Fruit fly (Drosophila melanogaster): ENCODE measurements around the gene CG10154.

Gene CG10154

DNA sequence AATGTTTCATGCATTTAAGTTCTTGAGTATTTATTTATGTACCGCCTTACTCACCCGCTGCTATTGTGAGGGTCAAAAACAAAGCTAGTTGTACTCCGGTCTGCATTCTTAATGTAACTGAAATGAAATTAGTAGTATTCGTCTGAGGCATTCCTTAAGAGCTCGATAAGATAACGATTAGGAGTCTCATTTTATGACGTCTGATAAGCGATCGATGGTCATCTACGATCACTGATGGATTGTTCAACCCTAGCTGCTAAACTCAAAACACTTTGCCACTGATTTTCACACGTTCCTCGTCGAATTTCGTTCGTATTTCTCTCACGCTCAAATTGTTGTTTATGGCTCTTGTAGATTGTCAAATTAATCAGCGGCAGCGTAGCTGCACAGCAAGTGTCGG is 20.2 kb upstream of the CG10154 start, which contains the start of gene CG10116:
Gene CG10116 (minus strand): TSS at position 106 of the 400 bp plus-strand sequence.
- TF ChIP-seq D1 (tag; optimal IDR thresholded peaks at IDR 0.05) (no peak), CG12605 (GFP tag; IDR thresholded peaks at IDR 0.05) (no peak), CG34367 (tag; optimal IDR thresholded peaks at IDR 0.05) (no peak), rn (GFP tag; IDR thresholded peaks at IDR 0.05) (no peak), CG8159 (tag; optimal IDR thresholded peaks at IDR 0.05) (no peak), CG10348 (GFP tag; IDR thresholded peaks at IDR 0.05) (no peak), CG8301 (tag; optimal IDR thresholded peaks at IDR 0.05) (no peak), Pif1B (GFP tag; optimal IDR thresholded peaks at IDR 0.05) (no peak)

DNA sequence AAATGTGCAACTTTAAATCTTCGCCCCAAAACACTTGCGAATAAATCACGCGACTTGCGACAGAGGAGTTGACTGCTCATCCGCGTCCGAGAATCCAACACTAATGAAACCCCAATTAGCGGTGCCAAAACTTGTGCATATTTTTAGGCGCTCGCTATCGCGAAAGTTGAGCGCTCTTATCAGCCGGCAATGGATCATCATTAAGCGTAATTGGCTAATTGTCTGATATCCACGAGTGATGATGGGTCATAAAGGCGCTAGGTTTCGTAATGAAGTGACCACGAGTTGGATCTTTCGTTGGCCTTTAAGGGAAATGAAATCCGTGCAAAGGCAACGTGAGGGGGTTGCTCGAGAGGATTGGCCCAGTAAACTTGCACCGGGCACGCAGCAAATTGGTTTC is 17.8 kb upstream of the CG10154 start:
- no peak for TF ChIP-seq CG32121 (GFP tag; IDR thresholded peaks at IDR 0.05)
- TF ChIP-seq Pif1B (GFP tag; optimal IDR thresholded peaks at IDR 0.05): no peak
- no peak for TF ChIP-seq fd96Ca (GFP tag; IDR thresholded peaks at IDR 0.05)
- TF ChIP-seq Ets98B (GFP tag; IDR thresholded peaks at IDR 0.05): no peak
- no peak for TF ChIP-seq CG9948 (tag; optimal IDR thresholded peaks at IDR 0.05)
- no peak for TF ChIP-seq gl (tag; optimal IDR thresholded peaks at IDR 0.05)
- no peak for TF ChIP-seq CG34367 (tag; optimal IDR thresholded peaks at IDR 0.05)

DNA sequence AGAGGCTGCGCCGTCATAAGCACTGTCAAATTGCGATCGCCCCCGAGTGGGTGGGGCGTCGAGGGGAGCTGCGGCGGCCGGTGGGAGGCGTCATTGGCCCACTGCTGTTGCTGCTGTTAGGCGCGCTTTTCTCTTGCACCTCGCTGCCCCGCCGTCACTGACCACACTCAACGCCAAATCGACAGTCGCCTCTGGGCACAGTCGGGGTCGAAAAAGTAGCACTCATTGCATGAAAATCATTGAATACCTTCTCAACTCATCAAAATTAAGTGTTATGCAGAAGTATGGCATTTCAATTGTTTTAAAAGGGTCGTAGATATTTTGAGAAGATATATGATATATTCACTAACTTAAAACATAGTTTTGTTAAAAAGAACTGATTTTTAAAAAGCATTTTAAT is 15.3 kb upstream of the CG10154 start:
- TF ChIP-seq gl (tag; optimal IDR thresholded peaks at IDR 0.05): no peak
- peak; percentile 14 for TF ChIP-seq CG14655 (GFP tag; optimal IDR thresholded peaks at IDR 0.05)
- TF ChIP-seq CG9948 (tag; optimal IDR thresholded peaks at IDR 0.05): no peak
- TF ChIP-seq CG32121 (GFP tag; IDR thresholded peaks at IDR 0.05): peak; percentile 74
- no peak for TF ChIP-seq CG8159 (tag; optimal IDR thresholded peaks at IDR 0.05)
- no peak for TF ChIP-seq CG15710 (tag; optimal IDR thresholded peaks at IDR 0.05)
- no peak for TF ChIP-seq CG8301 (tag; optimal IDR thresholded peaks at IDR 0.05)
- no peak for TF ChIP-seq EcR (GFP tag; optimal IDR thresholded peaks at IDR 0.05)
- TF ChIP-seq D1 (tag; optimal IDR thresholded peaks at IDR 0.05): no peak
- no peak for TF ChIP-seq CG12605 (GFP tag; IDR thresholded peaks at IDR 0.05)
- TF ChIP-seq Snoo (tag; optimal IDR thresholded peaks at IDR 0.05): no peak
- 0 out of 3 replicates have a peak, but pooled peaks have one; percentile 44 for TF ChIP-seq CG4496 (GFP tag; IDR thresholded peaks at IDR 0.05)
- TF ChIP-seq fd96Ca (GFP tag; IDR thresholded peaks at IDR 0.05): peak; percentile 64; the same call in 2 of the 3 replicates
- TF ChIP-seq CG17806 (tag; optimal IDR thresholded peaks at IDR 0.05): no peak
- no peak for TF ChIP-seq CG34367 (tag; optimal IDR thresholded peaks at IDR 0.05)
- TF ChIP-seq CG13204 (GFP tag; optimal IDR thresholded peaks at IDR 0.05): no peak
- TF ChIP-seq Pif1A (GFP tag; optimal IDR thresholded peaks at IDR 0.05): no peak
- TF ChIP-seq Pif1B (GFP tag; optimal IDR thresholded peaks at IDR 0.05): no peak
- TF ChIP-seq CG10348 (GFP tag; IDR thresholded peaks at IDR 0.05): no peak
- peak; percentile 33; the same call in 1 of the 2 replicates for TF ChIP-seq Ets98B (GFP tag; IDR thresholded peaks at IDR 0.05)
- TF ChIP-seq rn (GFP tag; IDR thresholded peaks at IDR 0.05): 0 out of 2 replicates have a peak, but pooled peaks have one; percentile 13

DNA sequence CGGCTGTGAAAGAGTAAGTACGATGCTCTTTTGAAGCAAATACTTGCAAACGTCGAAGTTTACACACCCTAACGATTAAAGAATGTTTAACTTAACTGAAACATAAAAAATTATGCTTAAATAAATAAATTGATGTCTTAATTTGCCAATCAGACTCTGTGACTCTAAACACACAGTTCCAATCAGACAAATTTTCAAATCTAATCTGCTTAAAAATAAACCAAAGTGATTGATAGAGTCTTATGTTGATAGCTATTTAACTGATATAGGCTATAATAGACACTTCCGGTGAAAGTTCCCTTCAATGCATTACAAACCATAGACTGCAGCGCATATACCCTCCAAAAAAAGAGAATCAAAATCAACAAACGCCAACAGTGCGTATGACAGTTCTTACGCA is 14.6 kb upstream of the CG10154 start:
- TF ChIP-seq EcR (GFP tag; optimal IDR thresholded peaks at IDR 0.05) (no peak), CG14655 (GFP tag; optimal IDR thresholded peaks at IDR 0.05) (peak; percentile 31), CG34367 (tag; optimal IDR thresholded peaks at IDR 0.05) (no peak), CG8301 (tag; optimal IDR thresholded peaks at IDR 0.05) (peak; percentile 44), rn (GFP tag; IDR thresholded peaks at IDR 0.05) (no peak), CG8159 (tag; optimal IDR thresholded peaks at IDR 0.05) (peak; percentile 9), Snoo (tag; optimal IDR thresholded peaks at IDR 0.05) (peak; percentile 13), CG32121 (GFP tag; IDR thresholded peaks at IDR 0.05) (peak; percentile 66), CG12605 (GFP tag; IDR thresholded peaks at IDR 0.05) (no peak), Ets98B (GFP tag; IDR thresholded peaks at IDR 0.05) (no peak), CG9948 (tag; optimal IDR thresholded peaks at IDR 0.05) (no peak), gl (tag; optimal IDR thresholded peaks at IDR 0.05) (no peak), D1 (tag; optimal IDR thresholded peaks at IDR 0.05) (no peak), Pif1B (GFP tag; optimal IDR thresholded peaks at IDR 0.05) (no peak), CG10348 (GFP tag; IDR thresholded peaks at IDR 0.05) (no peak), CG17806 (tag; optimal IDR thresholded peaks at IDR 0.05) (no peak), fd96Ca (GFP tag; IDR thresholded peaks at IDR 0.05) (no peak), CG15710 (tag; optimal IDR thresholded peaks at IDR 0.05) (no peak), CG4496 (GFP tag; IDR thresholded peaks at IDR 0.05) (no peak), CG13204 (GFP tag; optimal IDR thresholded peaks at IDR 0.05) (no peak), Pif1A (GFP tag; optimal IDR thresholded peaks at IDR 0.05) (no peak)

DNA sequence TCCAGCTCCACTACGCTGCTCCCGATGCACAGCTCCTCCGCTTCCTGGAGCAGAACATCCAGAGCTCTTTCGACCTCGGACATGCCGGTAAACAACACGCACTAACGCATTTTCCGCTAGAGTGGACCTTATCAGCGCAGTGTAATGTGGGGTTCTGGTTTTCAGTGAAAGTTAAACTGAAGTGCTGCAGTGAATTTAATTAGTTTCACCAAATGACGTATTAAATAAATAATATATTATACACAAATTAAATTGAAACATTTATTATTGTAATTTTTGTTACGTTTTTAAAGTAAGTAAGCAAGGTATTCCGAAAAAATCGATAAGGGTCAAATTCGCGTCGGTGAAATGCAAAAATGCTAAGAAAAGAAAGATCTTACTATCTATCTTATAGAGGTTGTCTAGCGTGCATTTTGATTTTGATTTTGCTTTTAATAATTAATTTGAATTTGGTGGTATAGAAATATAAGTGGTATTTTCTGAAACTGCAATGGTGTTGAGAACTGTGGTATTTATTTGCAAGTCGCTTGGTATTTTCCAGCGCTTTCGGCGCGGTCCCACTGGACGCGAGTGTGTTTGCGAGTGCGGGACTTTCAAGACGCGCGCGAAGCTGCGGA is 13.3 kb upstream of the CG10154 start, which contains the start of the genes JMJD7 and CG10738:
Gene JMJD7 (minus strand): TSS at position 107 of the 617 bp plus-strand sequence.
Gene CG10738 (plus strand): TSS at position 594 of the 617 bp plus-strand sequence.
- TF ChIP-seq CG15710 (tag; optimal IDR thresholded peaks at IDR 0.05): peak; percentile 18
- peak; percentile 80 for TF ChIP-seq Pif1A (GFP tag; optimal IDR thresholded peaks at IDR 0.05)
- peak; percentile 5 for TF ChIP-seq CG9948 (tag; optimal IDR thresholded peaks at IDR 0.05)
- no peak for TF ChIP-seq CG10348 (GFP tag; IDR thresholded peaks at IDR 0.05)
- TF ChIP-seq Snoo (tag; optimal IDR thresholded peaks at IDR 0.05): peak; percentile 1
- peak; percentile 57 for TF ChIP-seq CG8301 (tag; optimal IDR thresholded peaks at IDR 0.05)
- TF ChIP-seq gl (tag; optimal IDR thresholded peaks at IDR 0.05): no peak
- TF ChIP-seq CG8159 (tag; optimal IDR thresholded peaks at IDR 0.05): peak; percentile 99
- TF ChIP-seq CG32121 (GFP tag; IDR thresholded peaks at IDR 0.05): peak; percentile 54
- TF ChIP-seq CG34367 (tag; optimal IDR thresholded peaks at IDR 0.05): no peak
- peak; percentile 79 for TF ChIP-seq CG12605 (GFP tag; IDR thresholded peaks at IDR 0.05)
- TF ChIP-seq D1 (tag; optimal IDR thresholded peaks at IDR 0.05): peak; percentile 22
- no peak for TF ChIP-seq EcR (GFP tag; optimal IDR thresholded peaks at IDR 0.05)
- peak; percentile 62 for TF ChIP-seq Pif1B (GFP tag; optimal IDR thresholded peaks at IDR 0.05)
- peak; percentile 28 for TF ChIP-seq CG17806 (tag; optimal IDR thresholded peaks at IDR 0.05)
- peak; percentile 72; the same call in 2 of the 3 replicates for TF ChIP-seq fd96Ca (GFP tag; IDR thresholded peaks at IDR 0.05)
- TF ChIP-seq CG14655 (GFP tag; optimal IDR thresholded peaks at IDR 0.05): peak; percentile 60
- TF ChIP-seq rn (GFP tag; IDR thresholded peaks at IDR 0.05): peak; percentile 52
- peak; percentile 81 for TF ChIP-seq Ets98B (GFP tag; IDR thresholded peaks at IDR 0.05)
- TF ChIP-seq CG13204 (GFP tag; optimal IDR thresholded peaks at IDR 0.05): no peak
- peak; percentile 85 for TF ChIP-seq CG4496 (GFP tag; IDR thresholded peaks at IDR 0.05)

All from whole organism, pupa.